Worm (Caenorhabditis elegans) whole organism, L2 larva: ENCODE measurements around the gene ptp-3.

Experiments
- sma-9 ChIP-seq, 2 experiments: fragments of 150-350 bp in 1 of 2; sonication (generic microtip) in 1 of 2; optimal IDR thresholded peaks; 2 replicates each; lab custom pipeline; 2014 to 2016; ENCODE audit warnings: missing genetic modification characterization in 2 of 2, mild to moderate bottlenecking in 1 of 2, missing biosample characterization in 1 of 2, missing compliant biosample characterization in 1 of 2, missing genetic modification reagents in 1 of 2, moderate library complexity in 1 of 2
- ztf-11 ChIP-seq: sonication (generic microtip); optimal IDR thresholded peaks from 2 replicates; lab custom pipeline; 2017; ENCODE audit warnings: missing biosample characterization, missing genetic modification characterization

ce11 chrII:11041846-11042262 is 66.5 kb downstream of the ptp-3 start:
- TF ChIP-seq sma-9 (GFP tag; optimal IDR thresholded peaks at IDR 0.05; lab: Kevin White, UChicago), result no peak
- TF ChIP-seq sma-9 (tag; optimal IDR thresholded peaks at IDR 0.05; lab: Kevin White, UChicago), result no peak
- TF ChIP-seq ztf-11 (tag; lab: Kevin White, UChicago), result no peak
